Worm (Caenorhabditis elegans) whole organism, L2 larva: ENCODE measurements around the gene ador-1.

Experiments
- F13H6.1 ChIP-seq: sonication (generic microtip); optimal IDR thresholded peaks from 2 replicates; lab custom pipeline; 2016; ENCODE audit warnings: missing genetic modification characterization, missing compliant biosample characterization
- R02D3.7 ChIP-seq: fragments of 150-350 bp; optimal IDR thresholded peaks from 2 replicates; lab custom pipeline; 2014; ENCODE audit warnings: missing biosample characterization, missing genetic modification characterization
- Y55F3AM.14 ChIP-seq: fragments of 200-800 bp; sonication (Bioruptor generic); optimal IDR thresholded peaks from 2 replicates; lab custom pipeline; 2018; ENCODE audit warnings: mild to moderate bottlenecking, missing genetic modification characterization, missing compliant biosample characterization
- ZK546.5 ChIP-seq: sonication (generic microtip); optimal IDR thresholded peaks from 2 replicates; lab custom pipeline; 2017; ENCODE audit warnings: missing biosample characterization, missing genetic modification characterization
- egl-27 ChIP-seq: sonication (generic microtip); optimal IDR thresholded peaks from 3 replicates; lab custom pipeline; 2017; ENCODE audit warnings: missing biosample characterization, missing genetic modification reagents, missing genetic modification characterization
- lin-11 ChIP-seq: fragments of 150-350 bp; sonication (generic microtip); optimal IDR thresholded peaks from 2 replicates; lab custom pipeline; 2014; ENCODE audit warnings: missing biosample characterization, missing genetic modification characterization, inconsistent platforms, mixed read lengths
- lin-13 ChIP-seq: fragments of 150-350 bp; optimal IDR thresholded peaks from 2 replicates; lab custom pipeline; 2014; ENCODE audit warnings: missing biosample characterization, missing genetic modification reagents, missing genetic modification characterization
- lin-39 ChIP-seq: fragments of 150-350 bp; optimal IDR thresholded peaks from 2 replicates; lab custom pipeline; 2014; ENCODE audit warnings: missing biosample characterization, missing genetic modification reagents, missing genetic modification characterization
- mdl-1 ChIP-seq, 2 experiments: fragments of 150-350 bp in 1 of 2; sonication (generic microtip) in 1 of 2; optimal IDR thresholded peaks; 2 replicates each; lab custom pipeline; 2017; ENCODE audit warnings: missing biosample characterization in 2 of 2, missing genetic modification characterization in 2 of 2
- nhr-11 ChIP-seq: fragments of 150-350 bp; optimal IDR thresholded peaks from 2 replicates; lab custom pipeline; 2014; ENCODE audit warnings: missing biosample characterization, missing genetic modification characterization
- nhr-6 ChIP-seq: fragments of 150-350 bp; optimal IDR thresholded peaks from 2 replicates; lab custom pipeline; 2014; ENCODE audit warnings: missing biosample characterization, missing genetic modification characterization
- unc-62 ChIP-seq: fragments of 150-350 bp; optimal IDR thresholded peaks from 2 replicates; lab custom pipeline; 2014; ENCODE audit warnings: missing biosample characterization, missing genetic modification reagents, missing genetic modification characterization
- ztf-11 ChIP-seq: sonication (generic microtip); optimal IDR thresholded peaks from 2 replicates; lab custom pipeline; 2017; ENCODE audit warnings: missing biosample characterization, missing genetic modification characterization

DNA sequence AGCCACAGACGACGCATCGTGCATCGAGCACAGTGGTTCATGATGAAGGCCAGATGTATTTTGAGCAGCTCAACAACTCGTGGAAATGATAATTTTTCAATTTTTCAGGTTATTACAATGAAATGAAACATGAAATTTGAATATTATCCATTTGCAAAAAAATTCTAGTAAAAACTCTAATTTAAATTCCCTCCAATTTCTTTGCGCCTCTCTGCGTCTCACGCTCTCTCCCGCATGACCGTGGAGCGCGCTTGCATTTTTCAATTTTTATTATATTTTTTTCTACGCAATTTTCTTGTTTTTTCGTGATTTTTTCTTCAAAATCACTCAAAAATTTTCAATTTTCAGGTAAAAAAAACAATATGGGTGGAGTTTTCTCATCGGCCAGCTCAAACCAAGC is 43.3 kb downstream of the ador-1 start, which contains the start of gene tag-281:
- no peak for TF ChIP-seq Y55F3AM.14
- TF ChIP-seq R02D3.7, result peak; percentile 49
- TF ChIP-seq nhr-6, result peak; percentile 13
- TF ChIP-seq unc-62 (GFP tag; lab: Kevin White, UChicago), result no peak
- no peak for TF ChIP-seq lin-39
- peak in 1 of 2 experiments; percentile 14 for TF ChIP-seq mdl-1 (tag; optimal IDR thresholded peaks at IDR 0.05; lab: Kevin White, UChicago)
- no peak for TF ChIP-seq ztf-11 (tag; lab: Kevin White, UChicago)
- TF ChIP-seq F13H6.1 (tag; lab: Kevin White, UChicago), result peak; percentile 74
- TF ChIP-seq egl-27, result peak; percentile 71
- TF ChIP-seq lin-11 (tag; lab: Kevin White, UChicago), result peak; percentile 66
- no peak for TF ChIP-seq nhr-11
- TF ChIP-seq ZK546.5 (tag; lab: Kevin White, UChicago), result peak; percentile 47
- peak; percentile 85 for TF ChIP-seq lin-13
